Worm (Caenorhabditis elegans): Measurements from ENCODE around the gene ZC513.3.

The ZC513.3 gene

ce11 chrV:8081579-8081978 is 34.8 kb downstream of the ZC513.3 start, which contains the start of gene str-131:
str-131 (minus strand) TSS chrV:8081679.
- TF ChIP-seq him-1 (tag; optimal IDR thresholded peaks at IDR 0.05): no peak
- TF ChIP-seq dao-5 (tag; optimal IDR thresholded peaks at IDR 0.05): no peak
- no peak for TF ChIP-seq W03F9.2 (tag; optimal IDR thresholded peaks at IDR 0.05)

ce11 chrV:8085141-8085540 is 38.3 kb downstream of the ZC513.3 start, which contains the start of gene C09H5.7:
C09H5.7 (minus strand) TSS chrV:8085241.
- TF ChIP-seq him-1 (tag; optimal IDR thresholded peaks at IDR 0.05) (no peak), W03F9.2 (tag; optimal IDR thresholded peaks at IDR 0.05) (no peak), dao-5 (tag; optimal IDR thresholded peaks at IDR 0.05) (no peak)

ce11 chrV:8090595-8090994 is 43.8 kb downstream of the ZC513.3 start, which contains the start of gene str-130:
str-130 (minus strand) TSS chrV:8090695.
- no peak for TF ChIP-seq dao-5 (tag; optimal IDR thresholded peaks at IDR 0.05)
- TF ChIP-seq him-1 (tag; optimal IDR thresholded peaks at IDR 0.05): no peak
- TF ChIP-seq W03F9.2 (tag; optimal IDR thresholded peaks at IDR 0.05): no peak

- no peak for TF ChIP-seq dao-5 (tag; optimal IDR thresholded peaks at IDR 0.05)
- TF ChIP-seq him-1 (tag; optimal IDR thresholded peaks at IDR 0.05): no peak
- no peak for TF ChIP-seq W03F9.2 (tag; optimal IDR thresholded peaks at IDR 0.05)
Observed at ce11 chrV:8092385-8092784, 45.6 kb downstream of the ZC513.3 start, which contains the start of gene str-129. str-129 (minus strand) TSS chrV:8092485.

- TF ChIP-seq dao-5 (tag; optimal IDR thresholded peaks at IDR 0.05): no peak
- no peak for TF ChIP-seq W03F9.2 (tag; optimal IDR thresholded peaks at IDR 0.05)
- TF ChIP-seq him-1 (tag; optimal IDR thresholded peaks at IDR 0.05): no peak
Observed at ce11 chrV:8095378-8095777, 48.6 kb downstream of the ZC513.3 start, which contains the start of gene str-146. str-146 (minus strand) TSS chrV:8095478.

ce11 chrV:8098239-8098638 is 51.4 kb downstream of the ZC513.3 start, which contains the start of gene str-145:
str-145 (minus strand) TSS chrV:8098339.
- TF ChIP-seq W03F9.2 (tag; optimal IDR thresholded peaks at IDR 0.05) (no peak), dao-5 (tag; optimal IDR thresholded peaks at IDR 0.05) (no peak), him-1 (tag; optimal IDR thresholded peaks at IDR 0.05) (no peak)

Measured in whole organism, L4/young adult.